Fruit fly (Drosophila melanogaster): ENCODE data around the gene CG2701.

Gene CG2701

DNA sequence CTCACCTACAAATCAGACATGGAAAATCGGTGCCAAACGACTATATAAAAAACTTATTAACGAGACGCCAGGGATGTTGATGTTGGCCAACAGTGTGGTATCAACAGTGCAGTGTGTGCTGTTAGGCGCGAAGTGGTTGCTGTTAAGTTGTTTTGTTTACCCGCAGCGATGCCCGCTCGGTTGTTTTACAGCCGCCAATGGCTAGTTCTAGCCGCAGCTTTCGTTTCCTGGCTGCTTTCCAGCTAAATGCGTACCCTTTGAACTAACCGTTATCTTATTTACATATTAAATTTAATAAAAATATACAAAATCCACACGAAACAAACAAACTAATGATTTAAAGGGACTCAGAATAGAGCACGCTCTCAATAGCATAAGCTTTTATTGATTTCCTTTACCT lies 18.5 kb upstream of the CG2701 start, which contains the start of gene crm (continued):
- TF ChIP-seq CG15269 (tag; optimal IDR thresholded peaks at IDR 0.05): no peak
- TF ChIP-seq CG11696 (GFP tag; IDR thresholded peaks at IDR 0.05): no peak
- no peak for TF ChIP-seq Fer3 (tag; optimal IDR thresholded peaks at IDR 0.05)
- no peak for TF ChIP-seq bigmax (GFP tag; optimal IDR thresholded peaks at IDR 0.05)
- no peak for TF ChIP-seq aop (GFP tag; IDR thresholded peaks at IDR 0.05)
- TF ChIP-seq Hr39 (optimal IDR thresholded peaks at IDR 0.05): no peak
- no peak for TF ChIP-seq CG2889 (GFP tag; IDR thresholded peaks at IDR 0.05)
- TF ChIP-seq CG1024 (GFP tag; IDR thresholded peaks at IDR 0.05): no peak
- TF ChIP-seq CG34224 (GFP tag; IDR thresholded peaks at IDR 0.05; ENCODE audit: partially characterized antibody): no peak
- no peak for TF ChIP-seq Nf-YC (tag; optimal IDR thresholded peaks at IDR 0.05)
- TF ChIP-seq CG2678 (tag; optimal IDR thresholded peaks at IDR 0.05): no peak
- TF ChIP-seq CG7372 (GFP tag; IDR thresholded peaks at IDR 0.05): no peak
- no peak for TF ChIP-seq sisA (GFP tag; IDR thresholded peaks at IDR 0.05)
- no peak for TF ChIP-seq C15 (GFP tag; IDR thresholded peaks at IDR 0.05)
- TF ChIP-seq CG8290 (GFP tag; optimal IDR thresholded peaks at IDR 0.05): no peak
- TF ChIP-seq CG8290 (tag; optimal IDR thresholded peaks at IDR 0.05): no peak
- TF ChIP-seq grn (GFP tag; optimal IDR thresholded peaks at IDR 0.05): no peak
- TF ChIP-seq row (GFP tag; IDR thresholded peaks at IDR 0.05): peak; percentile 85
- no peak for TF ChIP-seq CG43689 (GFP tag; IDR thresholded peaks at IDR 0.05)
- no peak for TF ChIP-seq Antp (GFP tag; optimal IDR thresholded peaks at IDR 0.05)
- no peak for TF ChIP-seq CG1603 (tag; optimal IDR thresholded peaks at IDR 0.05)
- no peak for TF ChIP-seq Optix (GFP tag; IDR thresholded peaks at IDR 0.05)
- no peak for TF ChIP-seq dpn (GFP tag; optimal IDR thresholded peaks at IDR 0.05)
- TF ChIP-seq Nf-YB (GFP tag; optimal IDR thresholded peaks at IDR 0.05): no peak
- peak; percentile 8 for TF ChIP-seq CG12155 (GFP tag; optimal IDR thresholded peaks at IDR 0.05)
- TF ChIP-seq CG31365 (tag; optimal IDR thresholded peaks at IDR 0.05): no peak
- TF ChIP-seq CG11398 (GFP tag; optimal IDR thresholded peaks at IDR 0.05): no peak
- no peak for TF ChIP-seq HHEX (GFP tag; optimal IDR thresholded peaks at IDR 0.05)
- no peak for TF ChIP-seq CG10209 (GFP tag; optimal IDR thresholded peaks at IDR 0.05)
- TF ChIP-seq Atf3 (GFP tag; optimal IDR thresholded peaks at IDR 0.05): no peak
- TF ChIP-seq tna (GFP tag; IDR thresholded peaks at IDR 0.05; ENCODE audit: partially characterized antibody): no peak
- TF ChIP-seq Dad (GFP tag; optimal IDR thresholded peaks at IDR 0.05): no peak
- no peak for TF ChIP-seq danr (GFP tag; IDR thresholded peaks at IDR 0.05)
- no peak for TF ChIP-seq sim (GFP tag; IDR thresholded peaks at IDR 0.05)
- TF ChIP-seq NFAT (GFP tag; IDR thresholded peaks at IDR 0.05): no peak
- TF ChIP-seq wor (GFP tag; IDR thresholded peaks at IDR 0.05): no peak
- TF ChIP-seq usp (GFP tag; optimal IDR thresholded peaks at IDR 0.05): no peak
- TF ChIP-seq twi (tag; optimal IDR thresholded peaks at IDR 0.05): no peak
- no peak for TF ChIP-seq Kr (GFP tag; optimal IDR thresholded peaks at IDR 0.05)
- no peak for TF ChIP-seq Hand (GFP tag; optimal IDR thresholded peaks at IDR 0.05)
- no peak for TF ChIP-seq dati (GFP tag; IDR thresholded peaks at IDR 0.05)
- no peak for TF ChIP-seq CG10274 (GFP tag; optimal IDR thresholded peaks at IDR 0.05)
- TF ChIP-seq da (GFP tag; optimal IDR thresholded peaks at IDR 0.05): no peak
- TF ChIP-seq Stat92E (GFP tag; optimal IDR thresholded peaks at IDR 0.05): no peak
- TF ChIP-seq CG11456 (GFP tag; IDR thresholded peaks at IDR 0.05): no peak
- TF ChIP-seq dimm (GFP tag; IDR thresholded peaks at IDR 0.05): no peak
- no peak for TF ChIP-seq Ptx1 (GFP tag; IDR thresholded peaks at IDR 0.05)
- no peak for TF ChIP-seq CG15011 (GFP tag; optimal IDR thresholded peaks at IDR 0.05)
- TF ChIP-seq Mad (GFP tag; optimal IDR thresholded peaks at IDR 0.05): no peak
- TF ChIP-seq CG2129 (GFP tag; IDR thresholded peaks at IDR 0.05; ENCODE audit: partially characterized antibody): no peak
- no peak for TF ChIP-seq esg (GFP tag; conservative IDR thresholded peaks at IDR 0.05)
- no peak for TF ChIP-seq psq (GFP tag; optimal IDR thresholded peaks at IDR 0.05)
- TF ChIP-seq HLH54F (GFP tag; optimal IDR thresholded peaks at IDR 0.05): no peak
- TF ChIP-seq br (optimal IDR thresholded peaks at IDR 0.05): no peak

All from whole organism, embryonic.